Fruit fly (Drosophila melanogaster): ENCODE results near the gene Spn38F.

dm6 chr2L:20831060-20831459, 6.7 kb downstream of the Spn38F start, which contains the start of gene CG31674:
- no peak for TF ChIP-seq h (optimal IDR thresholded peaks at IDR 0.05)
- TF ChIP-seq insv (optimal IDR thresholded peaks at IDR 0.05) = no peak
- no peak for TF ChIP-seq Myc (optimal IDR thresholded peaks at IDR 0.05)
- no peak for TF ChIP-seq psq (optimal IDR thresholded peaks at IDR 0.05)

Data from Kc167 (cell line).